Worm (Caenorhabditis elegans): ENCODE results near the gene tag-115.

Gene tag-115

ce11 chrIV:13188959-13189358 is 50.3 kb downstream of the tag-115 start, which contains the start of gene F58D2.4:
TSS of gene F58D2.4 (minus strand) at chrIV:13189059.
- TF ChIP-seq dao-5 (tag; optimal IDR thresholded peaks at IDR 0.05) (no peak), him-1 (tag; optimal IDR thresholded peaks at IDR 0.05) (no peak), W03F9.2 (tag; optimal IDR thresholded peaks at IDR 0.05) (no peak)
